Fruit fly (Drosophila melanogaster) S2 (cell line): Measurements from ENCODE around the gene CG13606.

Experiments used
- CG8478 ChIP-seq: fragments of >200 bp; optimal IDR thresholded peaks from 2 replicates; lab custom pipeline; 2018
- CTCF ChIP-seq, 2 experiments: fragments of >200 bp; optimal IDR thresholded peaks; 2 replicates each; lab custom pipeline; 2018

CG13606 gene

DNA sequence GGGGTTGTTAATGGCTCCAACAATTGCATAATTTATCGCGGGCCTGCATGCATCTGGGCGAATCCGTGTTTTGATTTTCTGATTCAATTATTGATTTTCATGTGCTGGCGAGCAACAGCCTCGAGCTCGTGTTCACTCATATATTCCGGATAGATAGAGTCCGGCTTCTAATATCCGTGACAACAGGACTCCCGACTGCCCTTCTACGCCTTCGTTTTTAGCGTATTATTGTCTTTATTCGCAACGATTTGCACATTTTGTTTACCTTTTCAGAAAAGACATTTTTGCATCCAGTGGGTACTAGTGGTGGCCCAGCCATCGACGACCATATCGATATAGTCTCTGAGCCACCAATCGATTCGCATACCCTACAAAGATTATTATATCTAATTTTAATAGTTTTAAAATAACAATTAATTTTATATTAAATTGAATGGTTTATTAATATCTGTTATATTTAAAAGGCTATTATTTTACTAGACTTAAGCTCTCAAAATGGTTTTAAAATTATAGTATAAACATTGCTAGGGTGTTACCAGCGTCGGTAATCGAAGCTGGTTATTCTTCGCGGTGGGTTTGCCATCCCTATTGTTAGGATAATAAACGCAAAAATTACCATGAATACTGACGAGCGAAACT is 11.1 kb upstream of the CG13606 start, which contains the start of the genes Myo95E and TBC1d7:
Gene Myo95E, minus strand, starts transcription at position 326 of the 639 bp plus-strand sequence.
Gene TBC1d7, plus strand, starts transcription at position 555 of the 639 bp plus-strand sequence.
- TF ChIP-seq CTCF (optimal IDR thresholded peaks at IDR 0.05; lab: Kevin White, UChicago), result no peak
- TF ChIP-seq CG8478, result no peak

DNA sequence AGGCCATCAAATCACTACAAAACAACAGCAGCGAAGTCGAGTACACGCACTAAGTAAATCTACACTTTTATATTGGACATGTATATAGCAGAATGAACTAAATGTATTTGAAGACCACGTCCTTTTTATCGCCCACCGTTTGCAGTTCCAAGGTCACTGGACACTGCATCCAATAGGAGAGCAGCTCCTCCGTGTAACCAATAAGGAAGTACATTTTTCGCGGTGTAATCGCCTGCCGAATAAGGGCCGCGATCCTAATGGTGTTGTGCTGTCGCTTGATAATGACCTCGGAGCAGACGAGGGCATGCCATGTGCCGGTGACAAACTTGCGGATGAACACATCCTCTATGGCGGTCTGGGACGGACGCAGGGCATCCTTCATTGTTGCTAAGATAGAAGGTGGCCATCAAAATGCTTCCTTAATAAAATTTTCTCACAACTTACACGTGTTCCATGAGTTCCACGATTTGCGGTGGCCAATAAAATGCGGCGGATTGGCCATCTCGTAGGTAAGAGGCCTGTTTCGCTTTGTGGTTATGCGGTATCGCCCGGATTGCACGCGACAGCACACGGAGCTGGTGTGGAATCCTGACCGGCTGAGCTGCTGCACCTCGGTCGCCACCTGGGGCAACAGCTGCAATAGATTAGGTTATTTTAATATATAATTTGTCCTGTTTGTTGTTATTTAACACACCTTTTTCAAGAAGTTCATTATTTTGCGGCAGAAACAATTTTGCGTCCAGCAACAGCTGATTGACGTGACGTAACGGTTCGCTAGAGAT is 9.5 kb upstream of the CG13606 start, which contains the start of gene mRpS24:
Gene mRpS24, minus strand, starts transcription at position 772 of the 782 bp plus-strand sequence.
- TF ChIP-seq CTCF (optimal IDR thresholded peaks at IDR 0.05; lab: Kevin White, UChicago) (no peak), CG8478 (no peak)

DNA sequence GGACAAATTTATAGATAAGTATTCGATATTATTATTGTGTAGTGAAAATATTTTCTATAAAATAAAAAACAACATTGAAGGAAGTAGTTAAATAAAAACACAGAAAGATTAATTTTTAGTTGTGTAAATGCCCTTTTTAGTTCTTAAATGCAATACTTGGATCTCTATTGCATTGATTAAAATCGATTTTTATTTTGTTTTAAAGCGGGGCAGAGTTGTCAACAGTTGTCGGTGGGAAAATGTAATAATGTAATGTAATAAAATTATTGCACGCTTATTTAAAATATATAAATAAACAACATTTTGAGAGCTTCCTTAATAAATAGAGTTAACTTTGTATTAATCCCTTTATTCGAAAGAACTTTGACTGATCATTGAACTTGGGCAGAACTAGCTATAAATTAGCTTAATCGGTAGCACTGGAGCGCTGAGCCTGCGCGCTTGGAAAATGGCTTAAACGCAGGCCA is 8.8 kb upstream of the CG13606 start, which contains the start of gene Apc2:
Gene Apc2, plus strand, starts transcription at position 411 of the 467 bp plus-strand sequence.
- TF ChIP-seq CG8478 (no peak), CTCF (optimal IDR thresholded peaks at IDR 0.05; lab: Kevin White, UChicago) (no peak)

DNA sequence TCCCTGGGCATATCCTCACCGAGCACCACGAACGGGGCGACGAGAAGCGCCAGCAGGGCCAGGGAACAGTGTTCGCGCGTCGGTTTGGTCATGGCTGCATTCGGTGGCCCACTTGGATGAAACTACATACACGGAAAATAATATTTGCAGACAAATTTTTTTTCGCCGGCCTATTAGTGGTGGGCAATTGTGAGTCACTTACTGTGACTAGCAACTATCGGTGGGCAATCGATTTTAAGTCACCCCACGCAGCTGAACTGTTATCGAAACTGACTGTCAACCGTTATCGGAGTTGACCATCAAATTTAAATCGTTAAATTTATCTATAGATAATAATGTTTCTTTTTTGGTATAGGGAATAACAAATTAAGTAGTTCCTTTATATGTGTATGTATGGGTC is 3.1 kb upstream of the CG13606 start, which contains the start of gene CG5510:
Gene CG5510, minus strand, starts transcription at position 201 of the 400 bp plus-strand sequence.
- peak in 1 of 2 experiments; percentile 14 for TF ChIP-seq CTCF (optimal IDR thresholded peaks at IDR 0.05; lab: Kevin White, UChicago)
- no peak for TF ChIP-seq CG8478

DNA sequence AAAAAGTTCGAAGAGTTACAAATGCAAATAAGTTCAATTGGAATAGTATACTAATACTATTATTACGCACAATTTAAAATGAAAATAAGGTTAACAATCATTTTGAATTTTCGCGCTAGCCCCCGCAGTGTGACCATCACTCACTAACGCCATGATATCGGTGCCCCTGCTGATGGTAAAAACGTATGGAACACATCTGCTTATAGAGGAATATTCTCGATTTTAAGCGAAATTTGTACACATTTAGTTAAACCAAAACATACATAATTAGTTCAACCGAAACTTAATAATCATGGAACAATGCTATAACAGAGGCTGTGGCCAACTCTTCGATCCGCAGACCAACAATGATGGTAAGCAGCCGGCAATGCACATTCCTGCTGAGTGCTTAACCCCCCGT is 13.8 kb downstream of the CG13606 start, which contains the start of gene mora:
Gene mora, plus strand, starts transcription at position 172 of the 400 bp plus-strand sequence.
- no peak for TF ChIP-seq CG8478
- no peak for TF ChIP-seq CTCF (optimal IDR thresholded peaks at IDR 0.05; lab: Kevin White, UChicago)

DNA sequence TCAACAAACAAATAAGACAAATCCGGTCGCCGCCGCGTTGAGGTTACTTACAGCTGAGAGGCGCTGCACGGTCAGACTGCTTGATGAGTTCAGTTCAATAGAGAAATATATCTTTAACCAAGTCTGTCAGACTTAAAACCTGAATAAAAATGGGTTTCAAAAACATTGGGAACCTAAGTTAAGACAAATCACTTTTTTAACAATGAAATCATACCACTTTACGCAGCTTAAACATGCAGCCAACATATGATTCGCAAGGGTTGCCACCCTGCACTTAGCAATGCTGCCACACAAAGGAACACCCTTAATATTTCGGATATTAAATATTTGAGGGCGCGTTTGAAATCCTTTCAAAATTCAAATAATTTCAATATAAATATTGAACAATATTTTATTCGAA is 16.2 kb downstream of the CG13606 start, which contains the start of gene CG5515:
Gene CG5515, minus strand, starts transcription at position 278 of the 400 bp plus-strand sequence.
- TF ChIP-seq CTCF (optimal IDR thresholded peaks at IDR 0.05; lab: Kevin White, UChicago) (no peak), CG8478 (no peak)

DNA sequence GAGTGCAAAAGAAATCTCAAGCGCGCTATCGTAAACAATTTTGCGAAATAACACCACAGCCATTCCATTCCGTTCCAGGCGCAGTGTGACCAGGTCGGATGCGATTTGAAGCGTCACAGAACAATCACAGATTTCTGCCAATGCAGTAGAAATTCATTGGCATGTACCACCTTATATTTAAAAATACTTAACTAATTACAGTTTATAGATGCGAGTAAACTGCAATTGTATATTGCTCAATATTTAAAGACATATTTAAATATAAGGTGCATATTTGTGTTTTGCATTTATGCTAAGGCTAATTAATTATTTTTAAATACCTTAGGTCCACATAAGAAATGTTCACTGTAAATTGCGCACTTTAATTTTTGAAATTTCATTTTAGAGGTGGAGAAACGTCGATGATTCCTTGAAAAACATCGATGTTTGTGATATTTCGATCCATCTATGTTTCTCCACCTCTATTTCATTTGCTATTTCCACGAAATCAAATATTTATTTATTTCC is 21.0 kb downstream of the CG13606 start, which contains the start of the genes SMC6 and CG6204:
Gene SMC6, minus strand, starts transcription at position 51 of the 507 bp plus-strand sequence.
Gene CG6204, plus strand, starts transcription at position 460 of the 507 bp plus-strand sequence.
- TF ChIP-seq CG8478 (no peak), CTCF (optimal IDR thresholded peaks at IDR 0.05; lab: Kevin White, UChicago) (no peak)

DNA sequence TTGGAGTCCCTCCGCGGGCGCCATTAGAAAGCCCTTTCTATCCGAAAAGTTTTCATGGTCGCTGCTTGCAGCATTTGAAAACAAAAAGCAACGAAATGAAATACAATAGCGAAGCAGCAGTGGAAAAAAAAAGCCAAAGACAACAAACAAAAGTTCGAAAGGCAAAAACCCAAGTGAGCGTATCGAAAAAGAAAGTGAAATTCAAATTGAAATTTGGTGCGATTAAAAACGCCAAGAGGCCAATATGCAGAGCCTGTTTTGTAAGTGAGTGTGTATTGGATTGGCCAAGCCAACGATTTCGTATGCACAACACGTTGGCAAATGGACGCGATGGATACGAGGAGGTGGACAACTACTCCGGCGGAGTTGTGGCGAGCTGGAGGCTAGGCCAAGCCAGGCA is 30.3 kb downstream of the CG13606 start:
- TF ChIP-seq CTCF (optimal IDR thresholded peaks at IDR 0.05; lab: Kevin White, UChicago), result no peak
- TF ChIP-seq CG8478, result no peak

DNA sequence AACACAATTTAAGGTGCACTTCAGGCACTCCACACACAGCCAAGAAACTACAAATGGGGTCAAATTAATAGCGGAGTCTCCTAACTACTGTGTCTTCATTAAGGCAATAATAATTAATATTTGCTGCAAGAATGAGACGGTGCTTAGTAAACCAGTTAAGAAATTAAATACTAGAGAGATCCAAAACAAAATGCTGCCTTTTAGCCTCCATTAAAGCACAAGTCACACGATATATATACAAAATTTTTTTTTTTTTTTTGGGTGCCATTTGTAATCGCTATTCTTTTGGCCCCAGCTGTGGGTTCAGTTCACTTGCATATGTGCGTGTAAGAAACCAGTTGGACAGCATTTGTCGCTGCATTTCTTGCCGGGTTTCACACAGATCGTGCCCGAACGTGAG is 31.0 kb downstream of the CG13606 start:
- TF ChIP-seq CTCF (optimal IDR thresholded peaks at IDR 0.05; lab: Kevin White, UChicago), result no peak
- no peak for TF ChIP-seq CG8478

DNA sequence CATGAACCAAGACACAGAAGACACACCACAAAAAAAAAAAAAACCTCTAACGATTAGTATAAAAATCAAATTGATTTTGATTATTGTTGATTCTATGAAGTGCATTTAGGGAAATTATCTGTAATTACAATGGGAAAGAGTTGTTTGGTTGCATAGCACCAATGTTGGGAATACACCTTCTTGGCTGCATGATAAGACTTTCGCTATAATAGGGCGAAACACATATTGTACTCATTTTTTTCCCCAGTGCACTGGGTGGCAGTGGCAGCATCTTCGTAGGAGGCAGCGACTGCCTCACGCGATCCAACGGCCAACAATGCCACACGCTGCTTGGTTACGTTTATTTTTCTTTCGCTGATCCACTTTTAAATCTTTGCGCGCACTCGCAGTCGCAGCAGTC is 31.6 kb downstream of the CG13606 start:
- TF ChIP-seq CTCF (optimal IDR thresholded peaks at IDR 0.05; lab: Kevin White, UChicago), result no peak
- no peak for TF ChIP-seq CG8478

DNA sequence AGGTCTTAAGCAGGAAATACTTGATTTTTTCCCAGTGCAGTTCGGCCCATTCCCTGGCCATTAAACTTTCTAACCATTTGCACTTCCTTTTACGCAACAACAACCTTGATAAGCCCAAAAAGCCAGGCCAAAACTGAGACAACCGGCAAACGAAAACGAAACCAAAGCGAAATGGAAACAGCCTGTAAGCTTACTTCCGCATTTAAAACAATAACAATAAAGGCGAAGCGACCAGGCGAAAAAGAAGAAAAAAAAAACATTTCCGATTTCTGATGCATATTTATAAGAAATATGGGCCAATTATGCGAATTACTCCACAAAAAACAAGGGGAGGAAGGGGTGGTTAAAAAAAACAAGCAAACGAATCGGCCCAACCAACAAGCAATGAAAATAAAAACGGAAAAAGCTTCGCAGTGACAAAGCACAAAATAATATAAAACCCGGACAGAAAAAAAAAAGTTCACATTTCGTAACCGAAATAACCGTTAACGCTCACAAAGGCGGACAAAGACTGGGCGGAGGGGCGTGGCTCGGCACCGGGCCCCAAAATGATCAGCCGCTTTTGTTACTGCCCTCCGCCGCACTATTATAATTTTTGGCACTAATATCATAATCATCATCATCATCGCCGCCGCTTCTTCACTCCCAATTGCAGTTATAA is 32.9 kb downstream of the CG13606 start:
- TF ChIP-seq CTCF (optimal IDR thresholded peaks at IDR 0.05; lab: Kevin White, UChicago), result no peak
- TF ChIP-seq CG8478, result no peak

DNA sequence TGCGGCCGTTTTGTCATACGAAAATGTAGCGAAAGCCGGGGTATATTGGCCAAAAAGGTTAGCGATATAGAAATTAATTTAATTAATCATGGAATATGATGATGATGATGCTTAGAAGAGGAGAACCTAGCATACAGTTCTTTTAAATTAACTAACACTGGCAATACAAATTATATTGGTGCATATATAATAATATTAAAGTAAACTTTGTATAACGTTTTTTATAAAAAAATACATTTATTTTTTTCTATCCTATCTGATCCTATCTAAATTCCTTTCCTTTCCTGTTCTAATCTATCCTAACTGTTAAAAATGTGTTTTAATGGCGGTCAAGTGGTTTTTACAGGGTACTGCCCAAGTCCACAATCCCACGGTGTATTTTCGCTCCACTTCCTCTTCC is 33.5 kb downstream of the CG13606 start:
- TF ChIP-seq CTCF (optimal IDR thresholded peaks at IDR 0.05; lab: Kevin White, UChicago) (no peak), CG8478 (no peak)

DNA sequence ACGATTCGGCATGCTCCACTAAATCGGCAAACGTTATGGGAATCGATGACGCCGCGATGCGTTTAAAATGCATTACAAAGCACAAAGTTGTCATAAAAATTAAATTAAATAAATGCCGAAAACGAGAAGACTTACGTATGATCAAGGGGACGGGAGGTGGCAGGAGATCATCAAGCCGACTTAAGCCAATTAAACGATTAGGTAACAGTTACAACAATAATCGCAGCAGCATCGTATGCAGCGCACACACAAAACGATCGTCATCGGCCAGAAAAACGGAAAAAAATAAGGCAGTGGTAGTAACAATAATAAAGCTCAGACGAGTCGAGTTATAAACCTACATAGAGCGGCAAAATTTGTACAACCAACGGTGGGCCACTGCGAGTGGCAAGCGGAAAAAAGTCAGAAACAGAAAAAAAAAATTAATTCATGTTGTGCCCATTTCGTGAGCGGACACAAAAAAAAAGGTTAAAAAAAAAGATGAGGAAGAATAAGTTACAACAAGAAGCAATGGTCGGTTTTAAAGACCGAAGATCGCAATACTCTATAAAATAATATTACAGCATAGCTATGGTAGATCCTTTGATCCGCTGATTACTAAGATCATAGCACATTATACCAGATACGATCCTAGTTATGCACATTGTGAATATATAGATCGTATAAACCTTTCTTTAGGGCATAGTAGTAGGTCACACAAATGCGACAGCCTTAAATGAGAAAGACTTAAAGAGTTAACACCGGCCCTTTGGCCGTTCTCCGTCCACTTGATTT is 34.1 kb downstream of the CG13606 start:
- TF ChIP-seq CG8478, result no peak
- TF ChIP-seq CTCF (optimal IDR thresholded peaks at IDR 0.05; lab: Kevin White, UChicago), result no peak

DNA sequence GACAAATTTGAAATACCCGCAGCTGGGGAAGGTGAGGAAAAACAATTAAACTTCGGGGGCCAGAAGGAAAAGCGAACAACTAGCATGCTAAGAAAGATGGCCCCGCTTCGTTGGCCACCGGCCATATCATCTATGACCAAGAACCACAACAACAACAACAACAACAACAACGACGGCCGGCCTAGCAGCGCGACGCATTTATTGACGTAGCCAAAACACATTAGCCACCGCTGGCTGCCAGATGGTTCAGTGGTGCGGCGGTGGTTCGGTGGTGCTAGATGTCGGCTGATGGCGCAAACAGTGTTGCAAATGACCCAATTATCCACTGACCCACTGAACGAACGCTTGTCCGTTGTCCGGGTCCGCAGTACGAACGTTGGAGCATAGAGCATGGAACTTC is 41.2 kb downstream of the CG13606 start:
- no peak for TF ChIP-seq CTCF (optimal IDR thresholded peaks at IDR 0.05; lab: Kevin White, UChicago)
- no peak for TF ChIP-seq CG8478
